Worm (Caenorhabditis elegans) whole organism, L1 larva: Measurements from ENCODE around the gene nhr-27.

Experiments
- C04F5.9 ChIP-seq: sonication (generic microtip); optimal IDR thresholded peaks from 2 replicates; lab custom pipeline; 2016; ENCODE audit warnings: missing genetic modification characterization, missing compliant biosample characterization
- C16A3.4 ChIP-seq: fragments of 150-350 bp; optimal IDR thresholded peaks from 2 replicates; lab custom pipeline; 2014; ENCODE audit warnings: missing biosample characterization, missing genetic modification characterization
- F16B12.6 ChIP-seq: fragments of 150-350 bp; optimal IDR thresholded peaks from 2 replicates; lab custom pipeline; 2014; ENCODE audit warnings: missing biosample characterization, missing genetic modification characterization
- aly-2 ChIP-seq: fragments of 150-350 bp; optimal IDR thresholded peaks from 2 replicates; lab custom pipeline; 2014; ENCODE audit warnings: missing biosample characterization, missing genetic modification characterization
- ama-1 ChIP-seq: fragments of 150-350 bp; optimal IDR thresholded peaks from 2 replicates; lab custom pipeline; 2014
- blmp-1 ChIP-seq: fragments of 150-350 bp; optimal IDR thresholded peaks from 2 replicates; lab custom pipeline; 2014; ENCODE audit warnings: missing biosample characterization, missing genetic modification characterization
- ceh-63 ChIP-seq: fragments of 200-800 bp; sonication (Bioruptor generic); optimal IDR thresholded peaks from 2 replicates; lab custom pipeline; 2018; ENCODE audit warnings: mild to moderate bottlenecking, missing genetic modification characterization, missing compliant biosample characterization
- ceh-88 ChIP-seq: fragments of 200-800 bp; sonication (Bioruptor generic); IDR thresholded peaks from 2 replicates; pipeline ENCODE4 v1.3.6; 2022; ENCODE audit warnings: missing genetic modification characterization, missing compliant biosample characterization
- ces-1 ChIP-seq: fragments of 150-350 bp; optimal IDR thresholded peaks from 2 replicates; lab custom pipeline; 2014; ENCODE audit warnings: missing biosample characterization, missing genetic modification reagents, missing genetic modification characterization
- elt-2 ChIP-seq: sonication (generic microtip); optimal IDR thresholded peaks from 2 replicates; lab custom pipeline; 2016; ENCODE audit warnings: missing genetic modification characterization, mild to moderate bottlenecking, inconsistent platforms, missing compliant biosample characterization, missing genetic modification reagents
- elt-3 ChIP-seq, 6 experiments: fragments of 150-350 bp in 1 of 6; sonication (generic microtip); optimal IDR thresholded peaks; 2 replicates each; lab custom pipeline; 2017 to 2018; ENCODE audit warnings: missing biosample characterization in 6 of 6, missing genetic modification characterization in 6 of 6, inconsistent platforms in 1 of 6
- fos-1 ChIP-seq: fragments of 150-350 bp; optimal IDR thresholded peaks from 2 replicates; lab custom pipeline; 2014; ENCODE audit warnings: missing biosample characterization, missing genetic modification characterization
- hlh-17 ChIP-seq: fragments of 200-800 bp; sonication (Bioruptor generic); optimal IDR thresholded peaks from 2 replicates; lab custom pipeline; 2018; ENCODE audit warnings: missing genetic modification characterization, mild to moderate bottlenecking, missing compliant biosample characterization, moderate library complexity, borderline replicate concordance
- hlh-4 ChIP-seq: sonication (generic microtip); optimal IDR thresholded peaks from 2 replicates; lab custom pipeline; 2016; ENCODE audit warnings: mild to moderate bottlenecking, missing genetic modification characterization, missing compliant biosample characterization
- isw-1 ChIP-seq: fragments of 200-800 bp; sonication (Bioruptor generic); IDR thresholded peaks from 2 replicates; pipeline ENCODE4 v1.3.6; 2022; ENCODE audit warnings: missing genetic modification characterization, missing compliant biosample characterization
- lin-14 ChIP-seq: fragments of 200-800 bp; sonication (Bioruptor generic); optimal IDR thresholded peaks from 2 replicates; lab custom pipeline; 2018; ENCODE audit warnings: mild to moderate bottlenecking, missing genetic modification characterization, moderate library complexity, missing compliant biosample characterization
- lin-39 ChIP-seq: fragments of 150-350 bp; optimal IDR thresholded peaks from 2 replicates; lab custom pipeline; 2014; ENCODE audit warnings: missing biosample characterization, missing genetic modification reagents, missing genetic modification characterization
- mep-1 ChIP-seq: fragments of 150-350 bp; optimal IDR thresholded peaks from 2 replicates; lab custom pipeline; 2014; ENCODE audit warnings: missing biosample characterization, missing genetic modification characterization
- nhr-11 ChIP-seq: fragments of 150-350 bp; optimal IDR thresholded peaks from 2 replicates; lab custom pipeline; 2014; ENCODE audit warnings: missing biosample characterization, missing genetic modification characterization
- nhr-12 ChIP-seq: sonication (generic microtip); optimal IDR thresholded peaks from 2 replicates; lab custom pipeline; 2017; ENCODE audit warnings: missing biosample characterization, missing genetic modification characterization
- nhr-47 ChIP-seq: sonication (generic microtip); optimal IDR thresholded peaks from 2 replicates; lab custom pipeline; 2016; ENCODE audit warnings: mild to moderate bottlenecking, missing genetic modification characterization, moderate library complexity, missing compliant biosample characterization
- nhr-85 ChIP-seq: sonication (generic microtip); peaks from one replicate; lab custom pipeline; 2016; ENCODE audit warnings: missing genetic modification characterization, inconsistent platforms, missing compliant biosample characterization
- pag-3 ChIP-seq: sonication (generic microtip); optimal IDR thresholded peaks from 2 replicates; lab custom pipeline; 2017; ENCODE audit warnings: missing genetic modification characterization, mild to moderate bottlenecking, missing compliant biosample characterization, antibody characterized with exemption, borderline replicate concordance; ENCODE audit not compliant: insufficient read depth
- pqm-1 ChIP-seq: sonication (generic microtip); optimal IDR thresholded peaks from 3 replicates; lab custom pipeline; 2017; ENCODE audit warnings: missing biosample characterization, missing genetic modification characterization
- snu-23 ChIP-seq: sonication (generic microtip); optimal IDR thresholded peaks from 2 replicates; lab custom pipeline; 2016; ENCODE audit warnings: missing genetic modification characterization, missing compliant biosample characterization
- sptf-1 ChIP-seq: fragments of 150-350 bp; optimal IDR thresholded peaks from 2 replicates; lab custom pipeline; 2014; ENCODE audit warnings: missing biosample characterization, missing genetic modification characterization
- tlp-1 ChIP-seq: fragments of 150-350 bp; optimal IDR thresholded peaks from 2 replicates; lab custom pipeline; 2014; ENCODE audit warnings: missing biosample characterization, missing genetic modification characterization
- unc-130 ChIP-seq: fragments of 150-350 bp; optimal IDR thresholded peaks from 2 replicates; lab custom pipeline; 2017; ENCODE audit warnings: missing biosample characterization, missing genetic modification characterization, inconsistent platforms
- unc-86 ChIP-seq: sonication (generic microtip); optimal IDR thresholded peaks from 2 replicates; lab custom pipeline; 2016; ENCODE audit warnings: missing genetic modification characterization, missing compliant biosample characterization
- vab-15 ChIP-seq: sonication (generic microtip); optimal IDR thresholded peaks from 2 replicates; lab custom pipeline; 2017; ENCODE audit warnings: missing genotype, mild to moderate bottlenecking, missing genetic modification characterization, missing compliant biosample characterization
- zag-1 ChIP-seq: fragments of 150-350 bp; optimal IDR thresholded peaks from 2 replicates; lab custom pipeline; 2014; ENCODE audit warnings: missing biosample characterization, missing genetic modification characterization
- ztf-11 ChIP-seq, 2 experiments: sonication (generic microtip); optimal IDR thresholded peaks; 2 replicates each; lab custom pipeline; 2016 to 2017; ENCODE audit warnings: missing genetic modification characterization in 2 of 2, missing biosample characterization in 1 of 2, missing compliant biosample characterization in 1 of 2
- ztf-4 ChIP-seq: fragments of 150-350 bp; optimal IDR thresholded peaks from 2 replicates; lab custom pipeline; 2014; ENCODE audit warnings: missing biosample characterization, missing genetic modification characterization

The nhr-27 gene

DNA sequence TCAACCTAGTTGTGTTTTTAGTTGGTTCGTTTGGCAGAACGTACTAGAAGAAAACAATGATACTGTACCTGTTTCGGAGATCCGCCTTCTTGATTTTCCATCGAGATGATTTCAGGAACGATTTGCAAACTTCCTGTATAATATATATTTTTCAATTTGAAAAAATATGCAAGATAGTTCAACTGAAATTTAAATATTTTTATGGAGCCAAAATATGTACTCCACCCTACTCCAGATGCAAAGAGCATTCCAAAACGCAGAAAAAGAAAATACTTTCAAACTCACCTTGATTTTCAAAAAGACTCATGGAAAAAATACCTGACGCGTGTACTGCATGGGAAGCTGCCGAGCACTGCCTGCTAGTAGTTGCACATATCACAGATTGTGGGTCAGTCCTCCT lies 5.4 kb upstream of the nhr-27 start, which contains the start of gene gei-3:
TSS of gene gei-3 (minus strand) at position 101 of the 400 bp plus-strand sequence.
- no peak for TF ChIP-seq elt-2
- TF ChIP-seq F16B12.6 (tag; lab: Kevin White, UChicago), result no peak
- TF ChIP-seq C04F5.9 (tag; lab: Kevin White, UChicago), result no peak
- TF ChIP-seq nhr-11, result no peak
- TF ChIP-seq nhr-12, result no peak
- no peak for TF ChIP-seq ces-1 (GFP tag; lab: Kevin White, UChicago)
- TF ChIP-seq ztf-11 (tag; optimal IDR thresholded peaks at IDR 0.05; lab: Kevin White, UChicago), result no peak
- no peak for TF ChIP-seq hlh-4 (tag; lab: Kevin White, UChicago)
- no peak for TF ChIP-seq sptf-1 (tag; lab: Kevin White, UChicago)
- TF ChIP-seq isw-1 (GFP tag; lab: Robert Waterston, UW), result no peak
- no peak for TF ChIP-seq ama-1 (lab: Kevin White, UChicago)
- TF ChIP-seq unc-130 (tag; lab: Kevin White, UChicago), result no peak
- no peak for TF ChIP-seq blmp-1
- no peak for TF ChIP-seq aly-2 (tag; lab: Kevin White, UChicago)

DNA sequence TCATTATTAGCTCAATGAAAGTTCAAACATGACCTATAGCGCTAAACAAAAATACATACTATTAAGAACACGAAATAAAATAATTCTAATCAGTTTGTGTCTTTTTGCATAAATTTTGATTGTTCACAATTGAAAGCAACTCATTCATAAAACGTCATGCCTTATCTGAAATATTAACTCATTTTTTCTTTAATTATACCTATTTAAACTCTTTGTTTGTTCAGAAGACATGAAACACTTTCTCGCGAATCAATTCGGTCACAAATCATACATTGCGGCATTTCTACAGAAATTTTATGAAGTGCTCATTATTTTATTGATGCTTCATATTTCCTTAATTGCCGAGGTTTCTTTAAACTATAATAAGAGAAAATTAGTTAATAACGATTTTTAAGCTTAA lies 1.2 kb downstream of the nhr-27 start:
- TF ChIP-seq nhr-11 (no peak), fos-1 (tag; lab: Kevin White, UChicago) (no peak), mep-1 (tag; lab: Kevin White, UChicago) (no peak), pag-3 (no peak), elt-2 (peak; percentile 27)

DNA sequence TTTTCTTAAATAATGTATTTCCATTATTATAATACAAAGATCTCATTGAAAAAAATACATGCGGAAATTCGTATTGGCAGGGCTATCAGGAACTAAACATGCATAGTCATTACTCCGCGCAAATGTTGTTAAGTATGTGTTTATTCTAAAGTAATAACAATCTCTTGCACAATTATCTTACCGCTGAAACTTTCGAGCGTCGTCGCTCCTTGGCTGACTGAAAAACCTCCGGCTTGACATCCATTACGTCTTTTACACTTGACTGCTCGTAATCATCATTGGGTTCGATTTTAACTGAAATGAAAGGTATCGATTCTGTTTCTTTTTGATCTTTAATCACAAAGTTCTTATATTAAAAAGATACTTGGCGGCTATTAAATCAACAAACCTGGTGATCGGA lies 8.3 kb downstream of the nhr-27 start:
- no peak for TF ChIP-seq nhr-85 (tag; lab: Kevin White, UChicago)
- no peak for TF ChIP-seq ztf-11 (tag; optimal IDR thresholded peaks at IDR 0.05; lab: Kevin White, UChicago)
- no peak for TF ChIP-seq pag-3
- no peak for TF ChIP-seq vab-15 (tag; lab: Kevin White, UChicago)
- TF ChIP-seq lin-39 (tag; lab: Kevin White, UChicago), result no peak
- no peak for TF ChIP-seq ceh-63 (GFP tag; lab: Kevin White, UChicago)
- no peak for TF ChIP-seq C04F5.9 (tag; lab: Kevin White, UChicago)
- no peak for TF ChIP-seq unc-86 (tag; lab: Kevin White, UChicago)
- TF ChIP-seq elt-2, result no peak

DNA sequence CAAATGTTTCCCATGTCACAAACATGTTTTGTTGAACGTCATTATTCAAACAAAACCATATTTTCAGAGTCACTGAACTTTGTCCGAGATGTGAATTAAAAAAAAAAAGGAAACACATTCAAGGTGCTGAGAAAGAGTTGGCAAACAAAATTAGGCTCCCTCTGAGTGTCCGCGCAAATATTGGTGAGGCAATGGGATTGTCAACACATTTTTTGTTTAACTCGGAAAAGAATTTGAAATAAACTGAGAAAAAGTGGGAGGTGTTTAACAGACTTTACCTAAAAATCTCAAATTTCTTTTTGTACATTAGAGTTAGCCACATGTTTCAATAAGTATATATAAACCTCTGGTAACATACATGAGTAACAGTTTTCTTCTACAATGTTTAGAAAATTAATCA lies 14.3 kb downstream of the nhr-27 start, which contains the start of gene abf-6:
TSS of gene abf-6 (plus strand) at position 323 of the 400 bp plus-strand sequence.
- TF ChIP-seq lin-14 (GFP tag; lab: Kevin White, UChicago) (peak; percentile 23), pqm-1 (no peak), zag-1 (no peak)
- TF ChIP-seq, all 84 proteins: peak for 1

DNA sequence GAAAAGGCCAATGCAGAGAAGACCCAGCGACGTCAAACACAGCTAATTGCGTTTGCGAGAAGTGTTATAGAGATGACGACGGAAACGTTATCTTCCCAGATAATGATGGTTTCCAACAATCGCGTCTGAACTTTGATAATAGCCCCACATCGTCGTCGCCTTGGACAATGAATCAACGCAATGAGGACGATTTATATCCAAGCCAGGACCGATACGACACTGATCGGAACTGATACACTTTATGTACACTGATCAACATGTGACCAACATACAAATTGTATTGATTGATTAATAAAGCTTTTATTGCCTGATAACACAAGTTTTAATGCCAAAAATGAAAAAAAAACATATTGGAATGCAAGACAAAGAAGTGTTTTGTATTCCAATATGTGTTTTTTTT lies 15.0 kb downstream of the nhr-27 start:
- TF ChIP-seq ceh-88 (GFP tag; lab: Robert Waterston, UW) (no peak), elt-3 (tag; optimal IDR thresholded peaks at IDR 0.05; lab: Kevin White, UChicago) (peak in 1 of 6 experiments; percentile 58), blmp-1 (peak; percentile 17), nhr-85 (tag; lab: Kevin White, UChicago) (peak; percentile 48)

DNA sequence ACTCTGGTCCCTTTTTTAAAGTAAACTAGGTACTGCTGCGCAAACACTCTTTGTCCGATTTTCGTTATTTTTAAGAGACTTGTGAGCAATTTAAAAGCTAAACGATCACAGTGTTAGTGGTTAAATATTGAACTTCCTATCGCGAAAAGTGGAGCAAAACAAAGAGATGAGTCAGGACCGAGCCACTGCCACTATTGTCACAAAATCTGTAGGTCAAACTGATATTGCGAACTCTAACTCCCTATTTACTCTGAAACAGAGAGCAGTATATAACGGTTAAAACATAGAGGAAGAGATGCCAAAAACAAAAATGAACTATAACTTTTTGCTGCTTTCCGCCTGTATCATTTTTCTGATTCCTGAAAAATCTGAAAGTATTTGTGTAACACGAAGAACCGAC lies 15.6 kb downstream of the nhr-27 start, which contains the start of gene abf-5:
TSS of gene abf-5 (plus strand) at position 301 of the 400 bp plus-strand sequence.
- no peak for TF ChIP-seq C16A3.4
- no peak for TF ChIP-seq tlp-1 (tag; lab: Kevin White, UChicago)
- TF ChIP-seq snu-23 (GFP tag; lab: Kevin White, UChicago), result no peak
- no peak for TF ChIP-seq blmp-1
- no peak for TF ChIP-seq hlh-17
- no peak for TF ChIP-seq nhr-47 (tag; lab: Kevin White, UChicago)
- no peak for TF ChIP-seq ztf-4 (tag; lab: Kevin White, UChicago)
- TF ChIP-seq elt-2, result no peak
- TF ChIP-seq, all 84 proteins: peak for 0
